Fruit fly (Drosophila melanogaster): ENCODE measurements around the gene eIF4E1.

The eIF4E1 gene

DNA sequence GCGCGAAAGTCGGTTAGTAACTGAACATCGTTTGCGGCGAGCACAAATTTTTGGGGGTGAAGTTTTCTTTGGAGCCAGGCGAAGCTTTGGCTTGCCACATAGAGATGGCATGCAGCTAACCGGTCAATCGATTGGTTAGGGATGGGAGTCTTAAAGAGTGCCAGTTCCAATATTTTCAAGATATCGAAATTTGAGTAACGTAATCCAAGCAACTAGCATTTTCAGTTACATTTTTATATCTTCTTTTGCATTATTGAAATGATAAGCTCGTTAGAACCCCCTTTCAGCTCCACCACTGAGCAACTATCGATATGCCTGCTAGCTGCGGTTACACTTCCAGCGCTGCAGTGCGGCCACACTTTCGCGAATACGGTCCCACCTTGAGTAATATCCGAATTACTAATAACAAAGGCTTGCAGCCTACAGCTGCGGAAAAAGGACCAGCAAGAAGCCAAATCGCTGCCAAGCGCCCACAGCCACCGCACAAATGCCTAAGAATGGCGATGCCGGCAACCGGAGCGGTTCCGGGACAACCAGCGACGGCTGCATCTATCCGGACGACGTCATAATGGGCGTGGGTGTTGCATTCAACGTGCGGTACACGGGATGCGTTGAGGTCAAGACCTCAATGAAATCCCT lies 24.5 kb upstream of the eIF4E1 start, which contains the start of the genes Atat and Shc (continued):
- TF ChIP-seq CG14710 (tag; optimal IDR thresholded peaks at IDR 0.05) (peak; percentile 97), Nf-YA (GFP tag; IDR thresholded peaks at IDR 0.05) (peak; percentile 99), Ravus (GFP tag; IDR thresholded peaks at IDR 0.05) (peak; percentile 99), CG17802 (tag; optimal IDR thresholded peaks at IDR 0.05) (peak; percentile 93), Asciz (GFP tag; optimal IDR thresholded peaks at IDR 0.05) (peak; percentile 92), Dbx (GFP tag; IDR thresholded peaks at IDR 0.05) (peak; percentile 100), Sry-β (GFP tag; optimal IDR thresholded peaks at IDR 0.05) (peak; percentile 61), tgo (GFP tag; IDR thresholded peaks at IDR 0.05) (peak; percentile 100), CG10543 (GFP tag; optimal IDR thresholded peaks at IDR 0.05) (peak; percentile 98), bcd (GFP tag; optimal IDR thresholded peaks at IDR 0.05) (peak; percentile 99), odd (GFP tag; optimal IDR thresholded peaks at IDR 0.05) (peak; percentile 88), ham (GFP tag; IDR thresholded peaks at IDR 0.05) (peak; percentile 98), seq (GFP tag; IDR thresholded peaks at IDR 0.05) (peak; percentile 98), CG2199 (GFP tag; IDR thresholded peaks at IDR 0.05) (peak; percentile 99), Hr39 (optimal IDR thresholded peaks at IDR 0.05) (no peak), Kr (GFP tag; optimal IDR thresholded peaks at IDR 0.05) (no peak), Gsc (GFP tag; IDR thresholded peaks at IDR 0.05) (peak; percentile 99), lov (optimal IDR thresholded peaks at IDR 0.05) (no peak), lov (GFP tag; IDR thresholded peaks at IDR 0.05) (peak; percentile 99), Optix (GFP tag; IDR thresholded peaks at IDR 0.05) (peak; percentile 99), CG11085 (GFP tag; IDR thresholded peaks at IDR 0.05) (peak; percentile 100), bigmax (GFP tag; optimal IDR thresholded peaks at IDR 0.05) (peak; percentile 72), CG8290 (GFP tag; optimal IDR thresholded peaks at IDR 0.05) (peak; percentile 99), CG8290 (tag; optimal IDR thresholded peaks at IDR 0.05) (peak; percentile 98 to 100), Oli (tag; optimal IDR thresholded peaks at IDR 0.05) (peak; percentile 98), CG42726 (GFP tag; IDR thresholded peaks at IDR 0.05; ENCODE audit: partially characterized antibody) (0 out of 2 replicates have a peak, but pooled peaks have one; percentile 65), CG7963 (GFP tag; IDR thresholded peaks at IDR 0.05; ENCODE audit: partially characterized antibody) (peak; percentile 64; the same call in 1 of the 3 replicates), disco-r (GFP tag; optimal IDR thresholded peaks at IDR 0.05) (peak; percentile 99), CG12391 (tag; optimal IDR thresholded peaks at IDR 0.05) (peak; percentile 99), NK7.1 (GFP tag; optimal IDR thresholded peaks at IDR 0.05) (peak; percentile 98), CG10366 (GFP tag; IDR thresholded peaks at IDR 0.05) (peak; percentile 100), CG33557 (GFP tag; optimal IDR thresholded peaks at IDR 0.05) (peak; percentile 93), nerfin-2 (GFP tag; IDR thresholded peaks at IDR 0.05; ENCODE audit: partially characterized antibody) (peak; percentile 77), tin (GFP tag; optimal IDR thresholded peaks at IDR 0.05) (peak; percentile 100), Sox102F (GFP tag; optimal IDR thresholded peaks at IDR 0.05) (peak; percentile 99), CG9727 (GFP tag; optimal IDR thresholded peaks at IDR 0.05) (peak; percentile 99), ind (GFP tag; optimal IDR thresholded peaks at IDR 0.05) (peak; percentile 100), Atf-2 (GFP tag; optimal IDR thresholded peaks at IDR 0.05) (peak; percentile 99), Camta (GFP tag; optimal IDR thresholded peaks at IDR 0.05) (peak; percentile 99), gsb (GFP tag; IDR thresholded peaks at IDR 0.05) (peak; percentile 99), CG17385 (GFP tag; optimal IDR thresholded peaks at IDR 0.05) (peak; percentile 95), CG4707 (GFP tag; optimal IDR thresholded peaks at IDR 0.05) (peak; percentile 81), slp2 (GFP tag; optimal IDR thresholded peaks at IDR 0.05) (peak; percentile 99), Ptx1 (GFP tag; IDR thresholded peaks at IDR 0.05) (peak; percentile 100), H15 (GFP tag; IDR thresholded peaks at IDR 0.05) (peak; percentile 100), Bteb2 (GFP tag; optimal IDR thresholded peaks at IDR 0.05) (peak; percentile 99), CG6175 (GFP tag; IDR thresholded peaks at IDR 0.05) (peak; percentile 99), CG18011 (GFP tag; optimal IDR thresholded peaks at IDR 0.05) (peak; percentile 93), CG11456 (GFP tag; IDR thresholded peaks at IDR 0.05) (peak; percentile 100), bab2 (GFP tag; optimal IDR thresholded peaks at IDR 0.05) (peak; percentile 100), Aef1 (GFP tag; IDR thresholded peaks at IDR 0.05) (peak; percentile 100)
